Worm (Caenorhabditis elegans) whole organism, midembryonic: Measurements from ENCODE around the gene Y45F10B.59.
"Not testable (repeated sequence)": the region's sequence is repeated elsewhere in the genome, so short reads cannot be mapped to it uniquely, and the experiment has no call there.

Experiments used
- T22C8.4 ChIP-seq: fragments of 200-800 bp; sonication (Bioruptor generic); IDR thresholded peaks from 2 replicates; pipeline ENCODE4 v1.3.6; 2022; ENCODE audit warnings: missing genetic modification characterization, missing compliant biosample characterization
- cog-1 ChIP-seq: sonication (generic microtip); optimal IDR thresholded peaks from 2 replicates; lab custom pipeline; 2016; ENCODE audit warnings: missing genetic modification characterization, missing compliant biosample characterization
- flt-1 ChIP-seq: fragments of 200-800 bp; sonication (Bioruptor generic); IDR thresholded peaks from 2 replicates; pipeline ENCODE4 v1.3.6; 2022; ENCODE audit warnings: missing genetic modification characterization, missing compliant biosample characterization
- klf-2 ChIP-seq: fragments of 200-800 bp; sonication (Bioruptor generic); conservative IDR thresholded peaks from 2 replicates; pipeline ENCODE4 v1.3.6; 2022; ENCODE audit warnings: missing genetic modification reagents, missing genetic modification characterization, missing compliant biosample characterization
- med-1 ChIP-seq: sonication (generic microtip); optimal IDR thresholded peaks from 2 replicates; lab custom pipeline; 2017; ENCODE audit warnings: missing genetic modification characterization, mild to moderate bottlenecking, missing compliant biosample characterization, antibody characterized with exemption, missing genetic modification reagents; ENCODE audit not compliant: insufficient read depth
- ref-1 ChIP-seq: fragments of 200-800 bp; sonication (Bioruptor generic); conservative IDR thresholded peaks from 2 replicates; pipeline ENCODE4 v1.3.6; 2022; ENCODE audit warnings: missing genetic modification reagents, missing genetic modification characterization, missing compliant biosample characterization
- tab-1 ChIP-seq: fragments of 200-800 bp; sonication (Bioruptor generic); IDR thresholded peaks from 2 replicates; pipeline ENCODE4 v1.3.6; 2022; ENCODE audit warnings: missing genetic modification characterization, missing compliant biosample characterization
- ztf-23 ChIP-seq: fragments of 200-800 bp; sonication (Bioruptor generic); IDR thresholded peaks from 2 replicates; pipeline ENCODE4 v1.3.6; 2022; ENCODE audit warnings: missing genetic modification reagents, missing genetic modification characterization, missing compliant biosample characterization
- ztf-29 ChIP-seq: fragments of 200-800 bp; sonication (Bioruptor generic); IDR thresholded peaks from 2 replicates; pipeline ENCODE4 v1.3.6; 2022; ENCODE audit warnings: missing genetic modification reagents, missing genetic modification characterization, missing compliant biosample characterization

The Y45F10B.59 gene

ce11 chrIV:13601973-13602669, at the start of gene Y45F10B.59:
Y45F10B.59 (plus strand) TSS chrIV:13602619.
- TF ChIP-seq flt-1 (GFP tag; lab: Robert Waterston, UW), result no peak

ce11 chrIV:13554350-13554749, 48.1 kb upstream of the Y45F10B.59 start:
- TF ChIP-seq flt-1 (GFP tag; lab: Robert Waterston, UW) (no peak), cog-1 (tag; lab: Kevin White, UChicago) (no peak), T22C8.4 (GFP tag; lab: Robert Waterston, UW) (no peak), med-1 (no peak), tab-1 (GFP tag; lab: Robert Waterston, UW) (no peak), klf-2 (GFP tag; lab: Robert Waterston, UW) (no peak), ztf-23 (GFP tag; lab: Robert Waterston, UW) (no peak), ztf-29 (GFP tag; lab: Robert Waterston, UW) (no peak), ref-1 (GFP tag; lab: Robert Waterston, UW) (no peak)

ce11 chrIV:13555508-13555907, 46.9 kb upstream of the Y45F10B.59 start:
- no peak for TF ChIP-seq med-1

ce11 chrIV:13557393-13557792, 45.0 kb upstream of the Y45F10B.59 start:
- no peak for TF ChIP-seq ref-1 (GFP tag; lab: Robert Waterston, UW)
- TF ChIP-seq med-1, result no peak
- no peak for TF ChIP-seq tab-1 (GFP tag; lab: Robert Waterston, UW)
- TF ChIP-seq flt-1 (GFP tag; lab: Robert Waterston, UW), result no peak

- TF ChIP-seq ztf-23 (GFP tag; lab: Robert Waterston, UW) (no peak), cog-1 (tag; lab: Kevin White, UChicago) (no peak), T22C8.4 (GFP tag; lab: Robert Waterston, UW) (no peak), tab-1 (GFP tag; lab: Robert Waterston, UW) (no peak), ref-1 (GFP tag; lab: Robert Waterston, UW) (no peak), med-1 (no peak), ztf-29 (GFP tag; lab: Robert Waterston, UW) (no peak), flt-1 (GFP tag; lab: Robert Waterston, UW) (no peak), klf-2 (GFP tag; lab: Robert Waterston, UW) (no peak)
These were observed 43.4 kb upstream of the Y45F10B.59 start for ce11 chrIV:13559020-13559419.

ce11 chrIV:13561629-13562028, 40.8 kb upstream of the Y45F10B.59 start, which contains the start of the genes Y45F10B.13 and qui-1:
Y45F10B.13 (minus strand) TSS chrIV:13561729.
qui-1 (plus strand) TSS chrIV:13561861.
- TF ChIP-seq med-1, result no peak
- TF ChIP-seq flt-1 (GFP tag; lab: Robert Waterston, UW), result no peak
- no peak for TF ChIP-seq klf-2 (GFP tag; lab: Robert Waterston, UW)
- TF ChIP-seq tab-1 (GFP tag; lab: Robert Waterston, UW), result no peak
- no peak for TF ChIP-seq ztf-29 (GFP tag; lab: Robert Waterston, UW)
- TF ChIP-seq T22C8.4 (GFP tag; lab: Robert Waterston, UW), result no peak
- no peak for TF ChIP-seq ztf-23 (GFP tag; lab: Robert Waterston, UW)
- no peak for TF ChIP-seq ref-1 (GFP tag; lab: Robert Waterston, UW)

- TF ChIP-seq tab-1 (GFP tag; lab: Robert Waterston, UW), result no peak
- no peak for TF ChIP-seq ztf-29 (GFP tag; lab: Robert Waterston, UW)
- TF ChIP-seq ref-1 (GFP tag; lab: Robert Waterston, UW), result no peak
- TF ChIP-seq med-1, result no peak
- TF ChIP-seq klf-2 (GFP tag; lab: Robert Waterston, UW), result no peak
- no peak for TF ChIP-seq cog-1 (tag; lab: Kevin White, UChicago)
- no peak for TF ChIP-seq T22C8.4 (GFP tag; lab: Robert Waterston, UW)
These were observed 38.1 kb upstream of the Y45F10B.59 start for ce11 chrIV:13564284-13564683.

ce11 chrIV:13574733-13575132, 27.7 kb upstream of the Y45F10B.59 start, which contains the start of gene srd-10:
srd-10 (plus strand) TSS chrIV:13575033.
- TF ChIP-seq tab-1 (GFP tag; lab: Robert Waterston, UW) (no peak), ztf-29 (GFP tag; lab: Robert Waterston, UW) (no peak), klf-2 (GFP tag; lab: Robert Waterston, UW) (no peak), ref-1 (GFP tag; lab: Robert Waterston, UW) (no peak), cog-1 (tag; lab: Kevin White, UChicago) (no peak), flt-1 (GFP tag; lab: Robert Waterston, UW) (no peak), med-1 (no peak), T22C8.4 (GFP tag; lab: Robert Waterston, UW) (no peak), ztf-23 (GFP tag; lab: Robert Waterston, UW) (no peak)

ce11 chrIV:13575673-13576072, 26.7 kb upstream of the Y45F10B.59 start:
- TF ChIP-seq tab-1 (GFP tag; lab: Robert Waterston, UW) (no peak), T22C8.4 (GFP tag; lab: Robert Waterston, UW) (no peak), flt-1 (GFP tag; lab: Robert Waterston, UW) (no peak), cog-1 (tag; lab: Kevin White, UChicago) (no peak), ref-1 (GFP tag; lab: Robert Waterston, UW) (no peak), ztf-29 (GFP tag; lab: Robert Waterston, UW) (no peak)

ce11 chrIV:13578174-13578573, 24.2 kb upstream of the Y45F10B.59 start, which contains the start of gene Y45F10B.8:
Y45F10B.8 (minus strand) TSS chrIV:13578274.
- not testable (repeated sequence) for TF ChIP-seq ztf-23 (GFP tag; lab: Robert Waterston, UW); flt-1 (GFP tag; lab: Robert Waterston, UW); med-1
